Worm (Caenorhabditis elegans) whole organism, L1 larva: ENCODE measurements around the gene clec-79.

Source experiments
- aha-1 ChIP-seq: fragments of 150-350 bp; optimal IDR thresholded peaks from 2 replicates; lab custom pipeline; 2014; ENCODE audit warnings: missing biosample characterization, missing genetic modification characterization
- alr-1 ChIP-seq: fragments of 200-800 bp; sonication (Bioruptor generic); optimal IDR thresholded peaks from 2 replicates; lab custom pipeline; 2018; ENCODE audit warnings: borderline replicate concordance, mild to moderate bottlenecking, missing genetic modification characterization, missing compliant biosample characterization
- ama-1 ChIP-seq: fragments of 150-350 bp; optimal IDR thresholded peaks from 2 replicates; lab custom pipeline; 2014
- blmp-1 ChIP-seq: fragments of 150-350 bp; optimal IDR thresholded peaks from 2 replicates; lab custom pipeline; 2014; ENCODE audit warnings: missing biosample characterization, missing genetic modification characterization
- ceh-63 ChIP-seq: fragments of 200-800 bp; sonication (Bioruptor generic); optimal IDR thresholded peaks from 2 replicates; lab custom pipeline; 2018; ENCODE audit warnings: mild to moderate bottlenecking, missing genetic modification characterization, missing compliant biosample characterization
- ceh-8 ChIP-seq: fragments of 200-800 bp; sonication (Bioruptor generic); optimal IDR thresholded peaks from 2 replicates; lab custom pipeline; 2018; ENCODE audit warnings: mild to moderate bottlenecking, missing genetic modification characterization, moderate library complexity, missing compliant biosample characterization
- ces-1 ChIP-seq: fragments of 150-350 bp; optimal IDR thresholded peaks from 2 replicates; lab custom pipeline; 2014; ENCODE audit warnings: missing biosample characterization, missing genetic modification reagents, missing genetic modification characterization
- dpl-1 ChIP-seq, 3 experiments: fragments of 150-350 bp in 2 of 3; sonication (generic microtip) in 1 of 3; optimal IDR thresholded peaks; 2 replicates each; lab custom pipeline; 2014 to 2017; ENCODE audit warnings: missing biosample characterization in 3 of 3, missing genetic modification characterization in 3 of 3, missing genetic modification reagents in 3 of 3
- dsc-1 ChIP-seq: sonication (generic microtip); optimal IDR thresholded peaks from 2 replicates; lab custom pipeline; 2016; ENCODE audit warnings: mild to moderate bottlenecking, missing genetic modification characterization, missing compliant biosample characterization
- efl-1 ChIP-seq, 4 experiments: fragments of 150-350 bp; optimal IDR thresholded peaks in 3 of 4; peaks in 1 of 4; 1 replicate in 1 of 4; 2 replicates in 3 of 4; lab custom pipeline; 2014; ENCODE audit warnings: missing biosample characterization in 2 of 4, missing genetic modification characterization in 2 of 4, missing genetic modification reagents in 2 of 4
- elt-2 ChIP-seq: sonication (generic microtip); optimal IDR thresholded peaks from 2 replicates; lab custom pipeline; 2016; ENCODE audit warnings: missing genetic modification characterization, mild to moderate bottlenecking, inconsistent platforms, missing compliant biosample characterization, missing genetic modification reagents
- ets-5 ChIP-seq: fragments of 200-800 bp; sonication (Bioruptor generic); IDR thresholded peaks from 2 replicates; pipeline ENCODE4 v1.3.6; 2022; ENCODE audit warnings: missing genetic modification characterization, missing compliant biosample characterization
- fkh-10 ChIP-seq: sonication (generic microtip); optimal IDR thresholded peaks from 2 replicates; lab custom pipeline; 2017; ENCODE audit warnings: missing biosample characterization, missing genetic modification reagents, missing genetic modification characterization
- fkh-4 ChIP-seq: sonication (generic microtip); optimal IDR thresholded peaks from 2 replicates; lab custom pipeline; 2016; ENCODE audit warnings: missing compliant biosample characterization, missing genetic modification characterization, borderline replicate concordance
- fkh-8 ChIP-seq: sonication (generic microtip); optimal IDR thresholded peaks from 2 replicates; lab custom pipeline; 2016; ENCODE audit warnings: mild to moderate bottlenecking, missing genetic modification characterization, missing compliant biosample characterization
- grh-1 ChIP-seq: fragments of 200-800 bp; sonication (Bioruptor generic); IDR thresholded peaks from 2 replicates; pipeline ENCODE4 v1.3.6; 2022; ENCODE audit warnings: missing genetic modification reagents, missing genetic modification characterization, missing compliant biosample characterization
- hlh-17 ChIP-seq: fragments of 200-800 bp; sonication (Bioruptor generic); optimal IDR thresholded peaks from 2 replicates; lab custom pipeline; 2018; ENCODE audit warnings: missing genetic modification characterization, mild to moderate bottlenecking, missing compliant biosample characterization, moderate library complexity, borderline replicate concordance
- hlh-4 ChIP-seq: sonication (generic microtip); optimal IDR thresholded peaks from 2 replicates; lab custom pipeline; 2016; ENCODE audit warnings: mild to moderate bottlenecking, missing genetic modification characterization, missing compliant biosample characterization
- hpl-2 ChIP-seq: fragments of 150-350 bp; optimal IDR thresholded peaks from 2 replicates; lab custom pipeline; 2014; ENCODE audit warnings: missing biosample characterization, missing genetic modification reagents, missing genetic modification characterization
- irx-1 ChIP-seq: sonication (generic microtip); optimal IDR thresholded peaks from 2 replicates; lab custom pipeline; 2016; ENCODE audit warnings: missing genetic modification characterization, missing compliant biosample characterization
- jun-1 ChIP-seq: fragments of 150-350 bp; optimal IDR thresholded peaks from 2 replicates; lab custom pipeline; 2014; ENCODE audit warnings: missing biosample characterization, missing genetic modification reagents, missing genetic modification characterization
- lin-13 ChIP-seq: fragments of 150-350 bp; optimal IDR thresholded peaks from 2 replicates; lab custom pipeline; 2014; ENCODE audit warnings: missing biosample characterization, missing genetic modification reagents, missing genetic modification characterization
- lin-14 ChIP-seq: fragments of 200-800 bp; sonication (Bioruptor generic); optimal IDR thresholded peaks from 2 replicates; lab custom pipeline; 2018; ENCODE audit warnings: mild to moderate bottlenecking, missing genetic modification characterization, moderate library complexity, missing compliant biosample characterization
- lin-15B ChIP-seq: fragments of 150-350 bp; sonication (generic microtip); optimal IDR thresholded peaks from 3 replicates; lab custom pipeline; 2014; ENCODE audit warnings: missing biosample characterization, missing genetic modification characterization
- lin-35 ChIP-seq, 2 experiments: fragments of 150-350 bp; optimal IDR thresholded peaks; 2 replicates each; lab custom pipeline; 2014; ENCODE audit warnings: missing biosample characterization in 2 of 2, missing genetic modification characterization in 2 of 2, missing genetic modification reagents in 2 of 2
- lin-39 ChIP-seq: fragments of 150-350 bp; optimal IDR thresholded peaks from 2 replicates; lab custom pipeline; 2014; ENCODE audit warnings: missing biosample characterization, missing genetic modification reagents, missing genetic modification characterization
- lir-3 ChIP-seq: sonication (generic microtip); optimal IDR thresholded peaks from 2 replicates; lab custom pipeline; 2016; ENCODE audit warnings: mild to moderate bottlenecking, missing genetic modification characterization, moderate library complexity, missing compliant biosample characterization; ENCODE audit not compliant: poor library complexity
- lsy-2 ChIP-seq, 2 experiments: fragments of 150-350 bp; optimal IDR thresholded peaks; 2 replicates each; lab custom pipeline; 2014; ENCODE audit warnings: missing biosample characterization in 2 of 2, missing genetic modification characterization in 2 of 2
- mep-1 ChIP-seq: fragments of 150-350 bp; optimal IDR thresholded peaks from 2 replicates; lab custom pipeline; 2014; ENCODE audit warnings: missing biosample characterization, missing genetic modification characterization
- nhr-11 ChIP-seq: fragments of 150-350 bp; optimal IDR thresholded peaks from 2 replicates; lab custom pipeline; 2014; ENCODE audit warnings: missing biosample characterization, missing genetic modification characterization
- nhr-12 ChIP-seq: sonication (generic microtip); optimal IDR thresholded peaks from 2 replicates; lab custom pipeline; 2017; ENCODE audit warnings: missing biosample characterization, missing genetic modification characterization
- nhr-20 ChIP-seq: sonication (generic microtip); optimal IDR thresholded peaks from 2 replicates; lab custom pipeline; 2016; ENCODE audit warnings: mild to moderate bottlenecking, missing genetic modification characterization, missing compliant biosample characterization
- nhr-237 ChIP-seq: fragments of 150-350 bp; optimal IDR thresholded peaks from 2 replicates; lab custom pipeline; 2014; ENCODE audit warnings: missing biosample characterization, missing genetic modification characterization
- nhr-77 ChIP-seq: fragments of 150-350 bp; optimal IDR thresholded peaks from 2 replicates; lab custom pipeline; 2014; ENCODE audit warnings: missing biosample characterization, missing genetic modification characterization
- nhr-84 ChIP-seq: sonication (generic microtip); optimal IDR thresholded peaks from 2 replicates; lab custom pipeline; 2017; ENCODE audit warnings: missing biosample characterization, missing genetic modification characterization
- nhr-85 ChIP-seq: sonication (generic microtip); peaks from one replicate; lab custom pipeline; 2016; ENCODE audit warnings: missing genetic modification characterization, inconsistent platforms, missing compliant biosample characterization
- nhr-90 ChIP-seq: sonication (generic microtip); optimal IDR thresholded peaks from 2 replicates; lab custom pipeline; 2016; ENCODE audit warnings: mild to moderate bottlenecking, missing genetic modification characterization, missing compliant biosample characterization; ENCODE audit not compliant: poor library complexity
- pax-3 ChIP-seq: fragments of 200-800 bp; sonication (Bioruptor generic); optimal IDR thresholded peaks from 2 replicates; lab custom pipeline; 2018; ENCODE audit warnings: mild to moderate bottlenecking, missing genetic modification characterization, moderate library complexity, missing compliant biosample characterization
- snu-23 ChIP-seq: sonication (generic microtip); optimal IDR thresholded peaks from 2 replicates; lab custom pipeline; 2016; ENCODE audit warnings: missing genetic modification characterization, missing compliant biosample characterization
- sox-4 ChIP-seq: sonication (generic microtip); optimal IDR thresholded peaks from 2 replicates; lab custom pipeline; 2016; ENCODE audit warnings: missing genetic modification characterization, missing compliant biosample characterization
- sup-37 ChIP-seq: fragments of 200-800 bp; sonication (Bioruptor generic); optimal IDR thresholded peaks from 2 replicates; lab custom pipeline; 2018; ENCODE audit warnings: mild to moderate bottlenecking, missing genetic modification characterization, missing compliant biosample characterization
- unc-98 ChIP-seq: fragments of 200-800 bp; sonication (Bioruptor generic); IDR thresholded peaks from 2 replicates; pipeline ENCODE4 v1.3.6; 2022; ENCODE audit warnings: missing genetic modification characterization, missing compliant biosample characterization
- zip-4 ChIP-seq: fragments of 200-800 bp; sonication (Bioruptor generic); optimal IDR thresholded peaks from 2 replicates; lab custom pipeline; 2018; ENCODE audit warnings: mild to moderate bottlenecking, missing genetic modification characterization, moderate library complexity, missing compliant biosample characterization
- ztf-11 ChIP-seq, 2 experiments: sonication (generic microtip); optimal IDR thresholded peaks; 2 replicates each; lab custom pipeline; 2016 to 2017; ENCODE audit warnings: missing genetic modification characterization in 2 of 2, missing biosample characterization in 1 of 2, missing compliant biosample characterization in 1 of 2

clec-79 gene

DNA sequence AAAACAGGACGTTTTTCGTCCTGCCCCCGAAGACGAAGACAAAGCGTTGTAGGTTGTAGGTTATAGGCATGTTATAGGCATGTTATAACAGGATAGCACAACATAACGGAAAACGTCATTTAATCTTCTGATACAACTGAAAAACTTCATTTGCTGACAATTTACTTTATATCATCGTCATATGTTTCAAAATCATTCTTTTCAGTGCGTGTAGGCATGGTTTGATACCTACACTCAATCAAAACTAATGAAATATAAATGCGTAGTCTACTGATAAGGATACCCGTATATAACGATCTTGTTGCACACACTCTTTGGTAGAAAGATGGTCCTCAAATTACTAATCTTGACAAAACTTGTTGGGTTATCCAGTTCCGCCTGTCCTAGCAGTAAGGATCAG is 16.4 kb upstream of the clec-79 start, which contains the start of gene clec-74:
clec-74 (plus strand) TSS at position 301 of the 400 bp plus-strand sequence.
- TF ChIP-seq lin-39 (no peak), ces-1 (no peak), ets-5 (no peak), alr-1 (no peak), nhr-237 (tag; lab: Kevin White, UChicago) (no peak), grh-1 (GFP tag; lab: Robert Waterston, UW) (no peak), pax-3 (no peak), fkh-4 (tag; lab: Kevin White, UChicago) (no peak), lin-15B (no peak), jun-1 (tag; lab: Kevin White, UChicago) (no peak), nhr-85 (tag; lab: Kevin White, UChicago) (no peak), hlh-4 (tag; lab: Kevin White, UChicago) (no peak)

DNA sequence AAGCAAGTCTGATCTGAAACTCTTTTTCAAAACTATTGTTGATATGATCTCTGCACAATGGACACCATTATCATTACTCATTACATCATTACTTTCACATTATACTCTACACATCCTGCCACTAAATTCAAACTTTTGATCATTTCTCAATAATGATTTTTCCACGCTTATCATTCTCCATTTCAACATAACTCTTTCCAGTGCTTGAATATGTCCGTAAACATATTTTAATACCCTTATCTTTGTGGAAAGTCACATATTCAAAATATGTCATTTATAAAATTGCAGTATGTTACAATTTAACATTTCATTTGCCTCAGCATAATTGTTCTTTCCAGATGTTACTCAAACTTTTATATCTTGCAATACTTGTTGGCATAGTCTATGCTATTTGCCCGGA is 12.8 kb upstream of the clec-79 start, which contains the start of gene clec-75:
clec-75 (plus strand) TSS at position 339 of the 400 bp plus-strand sequence.
- peak; percentile 70 for TF ChIP-seq elt-2 (tag; lab: Kevin White, UChicago)
- no peak for TF ChIP-seq lir-3 (tag; lab: Kevin White, UChicago)

ce11 chrIV:3962584-3962983 is 10.6 kb upstream of the clec-79 start, which contains the start of gene Y46C8AM.1:
TSS of gene Y46C8AM.1 (plus strand) at chrIV:3962884.
- TF ChIP-seq unc-98 (GFP tag; lab: Robert Waterston, UW) (no peak), hlh-17 (no peak), dsc-1 (tag; lab: Kevin White, UChicago) (no peak), hpl-2 (GFP tag; lab: Kevin White, UChicago) (no peak), ceh-8 (GFP tag; lab: Kevin White, UChicago) (no peak), sox-4 (tag; lab: Kevin White, UChicago) (no peak), nhr-11 (tag; lab: Kevin White, UChicago) (no peak), nhr-84 (tag; lab: Kevin White, UChicago) (no peak), zip-4 (GFP tag; lab: Kevin White, UChicago) (no peak), nhr-20 (no peak), ama-1 (lab: Kevin White, UChicago) (no peak), ztf-11 (tag; optimal IDR thresholded peaks at IDR 0.05; lab: Kevin White, UChicago) (no peak), nhr-85 (tag; lab: Kevin White, UChicago) (no peak), fkh-10 (GFP tag; lab: Kevin White, UChicago) (no peak), dpl-1 (GFP tag; optimal IDR thresholded peaks at IDR 0.05; lab: Kevin White, UChicago) (no peak), nhr-77 (no peak)

- TF ChIP-seq lin-35 (GFP tag; optimal IDR thresholded peaks at IDR 0.05; lab: Kevin White, UChicago) (peak in 1 of 2 experiments; percentile 11), efl-1 (optimal IDR thresholded peaks at IDR 0.05; lab: Kevin White, UChicago) (no peak), efl-1 (GFP tag; optimal IDR thresholded peaks at IDR 0.05 in 1 of 2; lab: Kevin White, UChicago) (peak in 1 of 2 experiments; percentile 71), fkh-8 (tag; lab: Kevin White, UChicago) (no peak), elt-2 (tag; lab: Kevin White, UChicago) (peak; percentile 79), nhr-12 (tag; lab: Kevin White, UChicago) (no peak), sup-37 (GFP tag; lab: Kevin White, UChicago) (no peak), lin-14 (GFP tag; lab: Kevin White, UChicago) (no peak), mep-1 (tag; lab: Kevin White, UChicago) (no peak), ztf-11 (tag; optimal IDR thresholded peaks at IDR 0.05; lab: Kevin White, UChicago) (no peak), blmp-1 (tag; lab: Kevin White, UChicago) (no peak), nhr-90 (tag; lab: Kevin White, UChicago) (no peak), aha-1 (tag; lab: Kevin White, UChicago) (no peak), irx-1 (tag; lab: Kevin White, UChicago) (no peak), lin-13 (no peak), lsy-2 (tag; optimal IDR thresholded peaks at IDR 0.05; lab: Kevin White, UChicago) (no peak), ceh-63 (GFP tag; lab: Kevin White, UChicago) (no peak), snu-23 (GFP tag; lab: Kevin White, UChicago) (no peak)
Observed at ce11 chrIV:3963498-3963897, 9.7 kb upstream of the clec-79 start.
